Worm (Caenorhabditis elegans): ENCODE data around the gene ZK896.4.

The ZK896.4 gene

ce11 chrIV:12840348-12840747, 42.7 kb downstream of the ZK896.4 start (continued):
- peak; percentile 61 for TF ChIP-seq mep-1 (tag; optimal IDR thresholded peaks at IDR 0.05)
- TF ChIP-seq daf-12 (tag; optimal IDR thresholded peaks at IDR 0.05): no peak
- no peak for TF ChIP-seq daf-8 (GFP tag; IDR thresholded peaks at IDR 0.05)
- TF ChIP-seq mdl-1 (tag; optimal IDR thresholded peaks at IDR 0.05): peak in 1 of 2 experiments; percentile 37
- no peak for TF ChIP-seq tag-97 (GFP tag; IDR thresholded peaks at IDR 0.05)
- TF ChIP-seq Y48G9A.11 (GFP tag; IDR thresholded peaks at IDR 0.05): no peak
- no peak for TF ChIP-seq zag-1 (tag; optimal IDR thresholded peaks at IDR 0.05)
- no peak for TF ChIP-seq ceh-28 (tag; optimal IDR thresholded peaks at IDR 0.05)
- TF ChIP-seq Y75B8A.6 (GFP tag; IDR thresholded peaks at IDR 0.05): no peak; the same call in 1 of the 2 replicates
- TF ChIP-seq mes-2 (tag; optimal IDR thresholded peaks at IDR 0.05; ENCODE audit: poor library complexity, severe bottlenecking): peak; percentile 54
- no peak for TF ChIP-seq nhr-76 (tag; optimal IDR thresholded peaks at IDR 0.05)
- TF ChIP-seq jun-1 (tag; optimal IDR thresholded peaks at IDR 0.05): no peak
- no peak for TF ChIP-seq F26F4.8 (GFP tag; conservative IDR thresholded peaks at IDR 0.05)
- TF ChIP-seq aly-2 (tag; optimal IDR thresholded peaks at IDR 0.05): no peak
- TF ChIP-seq ceh-32 (tag; optimal IDR thresholded peaks at IDR 0.05; ENCODE audit: poor library complexity): no peak
- TF ChIP-seq nhr-28 (tag; optimal IDR thresholded peaks at IDR 0.05): peak; percentile 64

- TF ChIP-seq zip-2 (tag; optimal IDR thresholded peaks at IDR 0.05) (no peak), sdz-12 (GFP tag; optimal IDR thresholded peaks at IDR 0.05) (no peak), ZK337.2 (GFP tag; IDR thresholded peaks at IDR 0.05) (0 out of 2 replicates have a peak, but pooled peaks have one; percentile 27), ceh-20 (GFP tag; IDR thresholded peaks at IDR 0.05) (peak; percentile 60; the same call in 1 of the 2 replicates), F44E2.7 (GFP tag; IDR thresholded peaks at IDR 0.05) (no peak), cey-2 (tag; optimal IDR thresholded peaks at IDR 0.05; ENCODE audit: borderline replicate concordance, insufficient read depth) (no peak), nhr-111 (GFP tag; optimal IDR thresholded peaks at IDR 0.05) (no peak), aly-2 (tag; optimal IDR thresholded peaks at IDR 0.05) (no peak), mep-1 (tag; optimal IDR thresholded peaks at IDR 0.05) (peak; percentile 8), daf-8 (GFP tag; IDR thresholded peaks at IDR 0.05) (no peak), hmg-1.1 (GFP tag; IDR thresholded peaks at IDR 0.05) (peak; percentile 33; the same call in 1 of the 2 replicates)
These were observed 46.9 kb downstream of the ZK896.4 start, which contains the start of gene M02B1.3 for ce11 chrIV:12836208-12836607. Gene M02B1.3 (plus strand): TSS chrIV:12836508.

- TF ChIP-seq ceh-20 (GFP tag; IDR thresholded peaks at IDR 0.05): 0 out of 2 replicates have a peak, but pooled peaks have one; percentile 11
- TF ChIP-seq aha-1 (tag): peak; percentile 81
- TF ChIP-seq dve-1 (tag; optimal IDR thresholded peaks at IDR 0.05; ENCODE audit: insufficient read depth): peak; percentile 56
- TF ChIP-seq aly-2 (tag; optimal IDR thresholded peaks at IDR 0.05): no peak
- 0 out of 2 replicates have a peak, but pooled peaks have one; percentile 34 for TF ChIP-seq lin-1 (GFP tag; IDR thresholded peaks at IDR 0.05)
- no peak for TF ChIP-seq nhr-11 (tag; optimal IDR thresholded peaks at IDR 0.05)
- TF ChIP-seq ama-1 (optimal IDR thresholded peaks at IDR 0.05): no peak
- peak; percentile 9 for TF ChIP-seq hlh-30 (tag; optimal IDR thresholded peaks at IDR 0.05; ENCODE audit: insufficient read depth)
- no peak for TF ChIP-seq mep-1 (tag; optimal IDR thresholded peaks at IDR 0.05)
- TF ChIP-seq lin-39 (tag; optimal IDR thresholded peaks at IDR 0.05): no peak
- TF ChIP-seq dpl-1 (GFP tag; optimal IDR thresholded peaks at IDR 0.05): no peak
- TF ChIP-seq nhr-6 (tag; optimal IDR thresholded peaks at IDR 0.05): peak; percentile 2
- TF ChIP-seq ceh-62 (tag; optimal IDR thresholded peaks at IDR 0.05): no peak
- no peak for TF ChIP-seq zfp-3 (GFP tag; conservative IDR thresholded peaks at IDR 0.05)
- no peak for TF ChIP-seq nhr-111 (GFP tag; optimal IDR thresholded peaks at IDR 0.05)
- no peak for TF ChIP-seq F37D6.2 (tag; optimal IDR thresholded peaks at IDR 0.05)
- peak; percentile 6 for TF ChIP-seq hlh-11 (tag; optimal IDR thresholded peaks at IDR 0.05)
- no peak for TF ChIP-seq lin-13 (GFP tag; optimal IDR thresholded peaks at IDR 0.05)
- TF ChIP-seq nhr-28 (tag; optimal IDR thresholded peaks at IDR 0.05): no peak
- peak; percentile 96 for TF ChIP-seq dmd-6 (GFP tag; IDR thresholded peaks at IDR 0.05)
- TF ChIP-seq nhr-41 (GFP tag; IDR thresholded peaks at IDR 0.05): no peak
- TF ChIP-seq tra-1 (GFP tag; IDR thresholded peaks at IDR 0.05): peak; percentile 69; the same call in 1 of the 2 replicates
- TF ChIP-seq pqm-1 (tag; optimal IDR thresholded peaks at IDR 0.05): no peak
- TF ChIP-seq unc-130 (GFP tag; optimal IDR thresholded peaks at IDR 0.05): no peak
- no peak for TF ChIP-seq hmg-1.1 (GFP tag; IDR thresholded peaks at IDR 0.05)
- TF ChIP-seq ctbp-1 (GFP tag; IDR thresholded peaks at IDR 0.05): no peak
- TF ChIP-seq ceh-28 (tag; optimal IDR thresholded peaks at IDR 0.05): no peak
- TF ChIP-seq pha-4 (GFP tag; IDR thresholded peaks at IDR 0.05): peak; percentile 49; the same call in 1 of the 2 replicates
- no peak for TF ChIP-seq pha-4 (tag; optimal IDR thresholded peaks at IDR 0.05)
- TF ChIP-seq zag-1 (tag; optimal IDR thresholded peaks at IDR 0.05): no peak
- TF ChIP-seq egl-27 (tag; optimal IDR thresholded peaks at IDR 0.05): no peak
- TF ChIP-seq nhr-10 (tag; optimal IDR thresholded peaks at IDR 0.05): no peak
These were observed 47.7 kb downstream of the ZK896.4 start for ce11 chrIV:12835363-12835762.
